Fruit fly (Drosophila melanogaster) whole organism, embryonic: Measurements from ENCODE around the gene mu2.

Experiments
- Adf1 ChIP-seq: fragments of 200-800 bp; sonication (Bioruptor generic); IDR thresholded peaks from 2 replicates; pipeline ENCODE4 v1.3.6; 2022; ENCODE audit warnings: missing biosample characterization, missing genetic modification characterization
- Antp ChIP-seq: fragments of 200-800 bp; sonication (Bioruptor generic); optimal IDR thresholded peaks from 3 replicates; lab custom pipeline; 2016; ENCODE audit warnings: missing biosample characterization, missing genetic modification characterization
- Awh ChIP-seq: fragments of 200-800 bp; sonication (Bioruptor generic); IDR thresholded peaks from 2 replicates; pipeline ENCODE4, ENCODE4 v1.3.6; 2022; ENCODE audit warnings: missing biosample characterization, missing genetic modification characterization
- B-H1 ChIP-seq: fragments of 200-800 bp; sonication (Bioruptor generic); IDR thresholded peaks from 3 replicates; pipeline ENCODE4 v1.3.6; 2022; ENCODE audit warnings: missing biosample characterization, missing genetic modification characterization
- Bgb ChIP-seq: fragments of 200-800 bp; sonication (Bioruptor generic); IDR thresholded peaks from 2 replicates; pipeline ENCODE4 v1.3.6; 2022; ENCODE audit warnings: missing biosample characterization, missing genetic modification characterization; ENCODE audit not compliant: partially characterized antibody
- CG12391 ChIP-seq: fragments of 200-800 bp; sonication (Bioruptor generic); optimal IDR thresholded peaks from 3 replicates; lab custom pipeline; 2018; ENCODE audit warnings: missing biosample characterization, mild to moderate bottlenecking, missing genetic modification characterization, moderate library complexity
- CG14014 ChIP-seq: fragments of 200-800 bp; sonication (Bioruptor generic); IDR thresholded peaks from 2 replicates; pipeline ENCODE4 v1.3.6; 2022; ENCODE audit warnings: missing biosample characterization, missing genetic modification characterization
- CG1529 ChIP-seq: fragments of 200-800 bp; sonication (Bioruptor generic); optimal IDR thresholded peaks from 3 replicates; lab custom pipeline; 2018; ENCODE audit warnings: missing biosample characterization, missing genetic modification characterization
- CG17912 ChIP-seq: fragments of 200-800 bp; sonication (Bioruptor generic); optimal IDR thresholded peaks from 2 replicates; lab custom pipeline; 2018; ENCODE audit warnings: missing biosample characterization, mild to moderate bottlenecking, missing genetic modification characterization
- CG1832 ChIP-seq: fragments of 200-800 bp; sonication (Bioruptor generic); optimal IDR thresholded peaks from 2 replicates; lab custom pipeline; 2017; ENCODE audit warnings: missing biosample characterization, mild to moderate bottlenecking, missing genetic modification characterization, inconsistent platforms
- CG18619 ChIP-seq: fragments of 200-800 bp; sonication (Bioruptor generic); optimal IDR thresholded peaks from 3 replicates; lab custom pipeline; 2017; ENCODE audit warnings: missing biosample characterization, mild to moderate bottlenecking, missing genetic modification characterization
- CG2116 ChIP-seq: fragments of 200-800 bp; sonication (Bioruptor generic); optimal IDR thresholded peaks from 3 replicates; lab custom pipeline; 2018; ENCODE audit warnings: missing biosample characterization, mild to moderate bottlenecking, missing genetic modification characterization
- CG2202 ChIP-seq: fragments of 200-800 bp; sonication (Bioruptor generic); optimal IDR thresholded peaks from 2 replicates; lab custom pipeline; 2018; ENCODE audit warnings: missing biosample characterization, mild to moderate bottlenecking, missing genetic modification characterization
- CG2712 ChIP-seq: fragments of 200-800 bp; optimal IDR thresholded peaks from 3 replicates; lab custom pipeline; 2019; ENCODE audit warnings: missing biosample characterization, mild to moderate bottlenecking, missing genetic modification characterization, moderate library complexity
- CG30431 ChIP-seq: fragments of 200-800 bp; sonication (Bioruptor generic); optimal IDR thresholded peaks from 2 replicates; lab custom pipeline; 2017; ENCODE audit warnings: missing biosample characterization, missing genetic modification characterization
- CG3163 ChIP-seq: fragments of 200-800 bp; sonication (Bioruptor generic); optimal IDR thresholded peaks from 3 replicates; lab custom pipeline; 2016; ENCODE audit warnings: missing biosample characterization, missing genetic modification characterization
- CG32767 ChIP-seq: fragments of 200-800 bp; sonication (Bioruptor generic); IDR thresholded peaks from 2 replicates; pipeline ENCODE4 v1.3.6; 2022; ENCODE audit warnings: missing biosample characterization, missing genetic modification characterization
- CG33557 ChIP-seq: fragments of 200-800 bp; sonication (Bioruptor generic); optimal IDR thresholded peaks from 2 replicates; lab custom pipeline; 2019; ENCODE audit warnings: missing biosample characterization, mild to moderate bottlenecking, missing genetic modification characterization, moderate library complexity
- CG4360 ChIP-seq: fragments of 200-800 bp; sonication (Bioruptor generic); IDR thresholded peaks from 2 replicates; pipeline ENCODE4 v1.3.6; 2022; ENCODE audit warnings: missing biosample characterization, missing genetic modification characterization
- CG4617 ChIP-seq: fragments of 200-800 bp; sonication (Bioruptor generic); optimal IDR thresholded peaks from 3 replicates; lab custom pipeline; 2016; ENCODE audit warnings: missing biosample characterization, missing genetic modification characterization, borderline replicate concordance
- CG6813 ChIP-seq: fragments of 200-800 bp; sonication (Bioruptor generic); optimal IDR thresholded peaks from 2 replicates; lab custom pipeline; 2017; ENCODE audit warnings: missing biosample characterization, missing genetic modification characterization, mild to moderate bottlenecking, moderate library complexity, missing genetic modification reagents
- CG7928 ChIP-seq: fragments of 200-800 bp; sonication (Bioruptor generic); optimal IDR thresholded peaks from 2 replicates; lab custom pipeline; 2017; ENCODE audit warnings: missing biosample characterization, mild to moderate bottlenecking, missing genetic modification characterization
- CG8478 ChIP-seq: fragments of >200 bp; optimal IDR thresholded peaks from 2 replicates; lab custom pipeline; 2018
- Chrac-16 ChIP-seq: fragments of 200-800 bp; sonication (Bioruptor generic); optimal IDR thresholded peaks from 3 replicates; lab custom pipeline; 2016; ENCODE audit warnings: missing biosample characterization, missing genetic modification characterization
- Dll ChIP-seq: fragments of 200-800 bp; sonication (Bioruptor generic); IDR thresholded peaks from 4 replicates; pipeline ENCODE4 v1.3.6; 2022; ENCODE audit warnings: missing biosample characterization, missing genetic modification characterization; ENCODE audit not compliant: partially characterized antibody
- Doc3 ChIP-seq: fragments of 200-800 bp; sonication (Bioruptor generic); IDR thresholded peaks from 3 replicates; pipeline ENCODE4 v1.3.6; 2022; ENCODE audit warnings: missing biosample characterization, missing genetic modification characterization; ENCODE audit not compliant: partially characterized antibody
- Elba2 ChIP-seq: fragments of 200-800 bp; sonication (Bioruptor generic); optimal IDR thresholded peaks from 3 replicates; lab custom pipeline; 2016; ENCODE audit warnings: missing biosample characterization, missing genetic modification characterization
- GATAe ChIP-seq: fragments of 200-800 bp; sonication (Bioruptor generic); conservative IDR thresholded peaks from 2 replicates; pipeline ENCODE4 v1.3.6; 2022; ENCODE audit warnings: missing biosample characterization, missing genetic modification characterization
- HHEX ChIP-seq: fragments of 200-800 bp; sonication (Bioruptor generic); optimal IDR thresholded peaks from 3 replicates; lab custom pipeline; 2017; ENCODE audit warnings: missing biosample characterization, mild to moderate bottlenecking, missing genetic modification characterization, missing genetic modification reagents
- Hr51 ChIP-seq, 2 experiments: fragments of 200-800 bp; sonication (Bioruptor generic); optimal IDR thresholded peaks; 2 replicates in 1 of 2; 3 replicates in 1 of 2; lab custom pipeline; 2016 to 2018; ENCODE audit warnings: missing biosample characterization in 2 of 2, missing genetic modification characterization in 2 of 2, mild to moderate bottlenecking in 1 of 2, moderate library complexity in 1 of 2
- Lpt ChIP-seq: fragments of >200 bp; optimal IDR thresholded peaks from 2 replicates; lab custom pipeline; 2018; ENCODE audit warnings: missing biosample characterization, missing genetic modification characterization
- NC2α ChIP-seq: fragments of 200-800 bp; sonication (Bioruptor generic); optimal IDR thresholded peaks from 2 replicates; lab custom pipeline; 2016; ENCODE audit warnings: missing biosample characterization, missing genetic modification characterization
- Xrp1 ChIP-seq: fragments of 200-800 bp; sonication (Bioruptor generic); IDR thresholded peaks from 2 replicates; pipeline ENCODE4 v1.3.6; 2022; ENCODE audit warnings: missing biosample characterization, missing genetic modification characterization
- ab ChIP-seq: fragments of 200-800 bp; sonication (Bioruptor generic); optimal IDR thresholded peaks from 2 replicates; lab custom pipeline; 2016; ENCODE audit warnings: missing biosample characterization, missing genetic modification characterization
- bowl ChIP-seq: fragments of 200-800 bp; sonication (Bioruptor generic); IDR thresholded peaks from 2 replicates; pipeline ENCODE4 v1.3.6; 2022; ENCODE audit warnings: missing biosample characterization, missing genetic modification characterization
- cas ChIP-seq: fragments of 200-800 bp; sonication (Bioruptor generic); IDR thresholded peaks from 2 replicates; pipeline ENCODE4 v1.3.6; 2022; ENCODE audit warnings: missing biosample characterization, missing genetic modification characterization
- caup ChIP-seq: fragments of 200-800 bp; sonication (Bioruptor generic); optimal IDR thresholded peaks from 3 replicates; lab custom pipeline; 2017; ENCODE audit warnings: missing biosample characterization, mild to moderate bottlenecking, missing genetic modification characterization, moderate library complexity; ENCODE audit not compliant: severe bottlenecking
- dmrt11E ChIP-seq: fragments of 200-800 bp; sonication (Bioruptor generic); optimal IDR thresholded peaks from 3 replicates; lab custom pipeline; 2018; ENCODE audit warnings: missing biosample characterization, mild to moderate bottlenecking, missing genetic modification characterization, moderate library complexity
- ftz-f1 ChIP-seq: fragments of 200-800 bp; sonication (Bioruptor generic); optimal IDR thresholded peaks from 2 replicates; lab custom pipeline; 2016; ENCODE audit warnings: missing biosample characterization, missing genetic modification characterization
- gce ChIP-seq: fragments of 200-800 bp; sonication (Bioruptor generic); IDR thresholded peaks from 3 replicates; pipeline ENCODE4 v1.3.6; 2022; ENCODE audit warnings: missing biosample characterization, missing genetic modification characterization
- gfzf ChIP-seq: fragments of 200-800 bp; sonication (Bioruptor generic); optimal IDR thresholded peaks from 2 replicates; lab custom pipeline; 2016; ENCODE audit warnings: missing biosample characterization, mild to moderate bottlenecking, missing genetic modification characterization, moderate library complexity
- hth ChIP-seq: fragments of >200 bp; optimal IDR thresholded peaks from 2 replicates; lab custom pipeline; 2017; ENCODE audit warnings: inconsistent platforms
- inv ChIP-seq: fragments of 200-800 bp; sonication (Bioruptor generic); IDR thresholded peaks from 2 replicates; pipeline ENCODE4 v1.3.6; 2022; ENCODE audit warnings: missing biosample characterization, missing genetic modification characterization; ENCODE audit not compliant: partially characterized antibody
- jumu ChIP-seq: fragments of 200-800 bp; sonication (Bioruptor generic); optimal IDR thresholded peaks from 3 replicates; lab custom pipeline; 2016; ENCODE audit warnings: missing biosample characterization, missing genetic modification characterization
- lab ChIP-seq: fragments of 200-800 bp; sonication (Bioruptor generic); optimal IDR thresholded peaks from 3 replicates; lab custom pipeline; 2017; ENCODE audit warnings: missing biosample characterization, missing genetic modification characterization, mild to moderate bottlenecking, moderate library complexity, missing genetic modification reagents
- nom ChIP-seq: fragments of 200-800 bp; sonication (Bioruptor generic); optimal IDR thresholded peaks from 2 replicates; lab custom pipeline; 2017; ENCODE audit warnings: missing biosample characterization, missing genetic modification characterization, mild to moderate bottlenecking, moderate library complexity, missing genetic modification reagents
- rib ChIP-seq: fragments of 200-800 bp; sonication (Bioruptor generic); IDR thresholded peaks from 2 replicates; pipeline ENCODE4 v1.3.6; 2022; ENCODE audit warnings: missing biosample characterization, missing genetic modification characterization
- sc ChIP-seq, 3 experiments: fragments of >200 bp in 2 of 3; fragments of 200-800 bp in 1 of 3; sonication (Bioruptor generic) in 1 of 3; optimal IDR thresholded peaks; 2 replicates in 2 of 3; 3 replicates in 1 of 3; lab custom pipeline; 2017; ENCODE audit warnings: mild to moderate bottlenecking in 1 of 3, missing biosample characterization in 1 of 3, missing genetic modification characterization in 1 of 3, missing genetic modification reagents in 1 of 3
- sens ChIP-seq: fragments of 200-800 bp; sonication (Bioruptor generic); peaks from one replicate; lab custom pipeline; 2016; ENCODE audit warnings: missing biosample characterization, missing genetic modification characterization
- sna ChIP-seq: fragments of 200-800 bp; sonication (Bioruptor generic); IDR thresholded peaks from 2 replicates; pipeline ENCODE4 v1.3.6; 2022; ENCODE audit warnings: missing biosample characterization, missing genetic modification characterization; ENCODE audit not compliant: partially characterized antibody

Gene mu2

dm6 chr3L:1947463-1948126 lies at the start of gene mu2, which contains the start of gene Cnb (continued):
- TF ChIP-seq CG12391 (no peak), GATAe (no peak), Dll (GFP tag; lab: Robert Waterston, UW) (peak; percentile 86), Hr51 (GFP tag; optimal IDR thresholded peaks at IDR 0.05; lab: Kevin White, UChicago) (peak in 1 of 2 experiments; percentile 13), Antp (GFP tag; lab: Kevin White, UChicago) (no peak), CG6813 (GFP tag; lab: Kevin White, UChicago) (no peak), jumu (GFP tag; lab: Kevin White, UChicago) (peak; percentile 20), gfzf (GFP tag; lab: Kevin White, UChicago) (peak; percentile 60), bowl (GFP tag; lab: Robert Waterston, UW) (no peak), ftz-f1 (GFP tag; lab: Kevin White, UChicago) (no peak), CG1529 (GFP tag; lab: Kevin White, UChicago) (no peak), Xrp1 (GFP tag; lab: Robert Waterston, UW) (no peak), CG4360 (GFP tag; lab: Robert Waterston, UW) (no peak), CG7928 (GFP tag; lab: Kevin White, UChicago) (no peak), dmrt11E (tag; lab: Kevin White, UChicago) (no peak), Elba2 (GFP tag; lab: Kevin White, UChicago) (peak; percentile 24), Bgb (GFP tag; lab: Robert Waterston, UW) (peak; percentile 67; the same call in 1 of the 2 replicates), CG4617 (GFP tag; lab: Kevin White, UChicago) (peak; percentile 67), CG33557 (GFP tag; lab: Kevin White, UChicago) (no peak), caup (GFP tag; lab: Kevin White, UChicago) (no peak), HHEX (GFP tag; lab: Kevin White, UChicago) (no peak), sens (no peak), CG2202 (no peak), inv (GFP tag; lab: Robert Waterston, UW) (peak; percentile 80), sc (optimal IDR thresholded peaks at IDR 0.05; lab: Kevin White, UChicago) (no peak), sc (GFP tag; optimal IDR thresholded peaks at IDR 0.05; lab: Kevin White, UChicago) (no peak), Lpt (GFP tag; lab: Kevin White, UChicago) (no peak), hth (lab: Kevin White, UChicago) (no peak), nom (GFP tag; lab: Kevin White, UChicago) (no peak), Adf1 (GFP tag; lab: Robert Waterston, UW) (no peak), CG3163 (GFP tag; lab: Kevin White, UChicago) (no peak), CG18619 (no peak), rib (GFP tag; lab: Robert Waterston, UW) (no peak), CG14014 (GFP tag; lab: Robert Waterston, UW) (no peak), CG32767 (0 out of 2 replicates have a peak, but pooled peaks have one; percentile 20), cas (no peak), CG17912 (GFP tag; lab: Kevin White, UChicago) (no peak), B-H1 (GFP tag; lab: Robert Waterston, UW) (no peak), CG8478 (lab: Kevin White, UChicago) (no peak), Awh (GFP tag; lab: Robert Waterston, UW) (no peak), sna (GFP tag; lab: Robert Waterston, UW) (peak; percentile 67; the same call in 1 of the 2 replicates), Chrac-16 (GFP tag; lab: Kevin White, UChicago) (no peak), CG2712 (tag; lab: Kevin White, UChicago) (no peak), Doc3 (GFP tag; lab: Robert Waterston, UW) (peak; percentile 83), CG2116 (GFP tag; lab: Kevin White, UChicago) (peak; percentile 74), ab (no peak), CG30431 (GFP tag; lab: Kevin White, UChicago) (no peak), CG1832 (no peak), NC2α (GFP tag; lab: Kevin White, UChicago) (no peak), lab (GFP tag; lab: Kevin White, UChicago) (no peak), gce (GFP tag; lab: Robert Waterston, UW) (no peak)
